Worm (Caenorhabditis elegans) whole organism, mixed stage, embryonic: ENCODE results near the gene gly-14.

Source experiments
- mls-2 ChIP-seq: sonication (generic microtip); optimal IDR thresholded peaks from 2 replicates; lab custom pipeline; 2016; ENCODE audit warnings: mild to moderate bottlenecking, missing genetic modification characterization, moderate library complexity, missing compliant biosample characterization
- nhr-237 ChIP-seq: fragments of 150-350 bp; optimal IDR thresholded peaks from 2 replicates; lab custom pipeline; 2014; ENCODE audit warnings: missing biosample characterization, missing genetic modification characterization
- nhr-28 ChIP-seq: fragments of 150-350 bp; optimal IDR thresholded peaks from 2 replicates; lab custom pipeline; 2014; ENCODE audit warnings: missing biosample characterization, missing genetic modification characterization
- pha-4 ChIP-seq: fragments of 150-350 bp; optimal IDR thresholded peaks from 2 replicates; lab custom pipeline; 2018; ENCODE audit warnings: missing biosample characterization, missing genetic modification reagents, missing genetic modification characterization
- snpc-4 ChIP-seq: fragments of 150-350 bp; optimal IDR thresholded peaks from 2 replicates; lab custom pipeline; 2014; ENCODE audit warnings: missing biosample characterization, missing genetic modification characterization
- unc-39 ChIP-seq: fragments of 150-350 bp; optimal IDR thresholded peaks from 2 replicates; lab custom pipeline; 2014; ENCODE audit warnings: missing biosample characterization, missing genetic modification characterization

DNA sequence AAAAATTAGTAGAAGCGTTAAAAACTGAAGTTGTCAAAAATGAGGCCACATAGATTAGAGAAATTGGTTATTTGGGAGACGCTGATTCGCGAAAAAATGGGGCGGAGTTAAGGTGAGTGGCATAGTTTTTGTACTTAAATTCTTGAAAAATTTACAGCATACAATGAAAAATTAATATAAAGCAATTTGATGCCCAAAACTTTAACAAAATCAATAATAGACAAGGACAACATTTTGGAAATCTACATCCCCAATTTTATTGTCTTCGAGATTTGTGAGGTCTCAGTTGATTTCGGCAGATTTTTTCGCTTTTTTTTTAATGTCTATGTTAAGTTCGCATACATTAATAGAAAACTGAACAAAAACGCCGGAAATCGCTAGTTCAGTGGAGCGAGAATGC, 16.8 kb downstream of the gly-14 start:
- TF ChIP-seq nhr-28 (tag; lab: Kevin White, UChicago) = no peak
- no peak for TF ChIP-seq unc-39 (tag; lab: Kevin White, UChicago)
- TF ChIP-seq snpc-4 (tag; lab: Kevin White, UChicago) = no peak
- TF ChIP-seq mls-2 = peak; percentile 29
- TF ChIP-seq nhr-237 (tag; lab: Kevin White, UChicago) = no peak
- TF ChIP-seq pha-4 (tag; lab: Kevin White, UChicago) = no peak
